Fruit fly (Drosophila melanogaster): ENCODE results near the gene Pbp95.

The Pbp95 gene

dm6 chr3R:7995722-7996121 is 17.9 kb upstream of the Pbp95 start, which contains the start of gene Elovl7 (continued):
- TF ChIP-seq Trl (optimal IDR thresholded peaks at IDR 0.05) (peak in 1 of 2 experiments; percentile 24), Trl (GFP tag; optimal IDR thresholded peaks at IDR 0.05) (no peak), stc (GFP tag; IDR thresholded peaks at IDR 0.05) (peak; percentile 41; the same call in 1 of the 2 replicates), lbe (GFP tag; optimal IDR thresholded peaks at IDR 0.05) (no peak), CG13624 (GFP tag; optimal IDR thresholded peaks at IDR 0.05) (peak; percentile 1), Dip3 (GFP tag; optimal IDR thresholded peaks at IDR 0.05) (no peak), CG12391 (tag; optimal IDR thresholded peaks at IDR 0.05) (no peak), CG12299 (tag; optimal IDR thresholded peaks at IDR 0.05) (no peak), sisA (GFP tag; IDR thresholded peaks at IDR 0.05) (no peak), Deaf1 (tag; optimal IDR thresholded peaks at IDR 0.05) (peak; percentile 95), CG34224 (GFP tag; IDR thresholded peaks at IDR 0.05; ENCODE audit: partially characterized antibody) (0 out of 3 replicates have a peak, but pooled peaks have one; percentile 23), cad (GFP tag; optimal IDR thresholded peaks at IDR 0.05) (no peak), Dll (GFP tag; IDR thresholded peaks at IDR 0.05; ENCODE audit: partially characterized antibody) (0 out of 4 replicates have a peak, but pooled peaks have one; percentile 15), dan (GFP tag; IDR thresholded peaks at IDR 0.05) (no peak), CG32532 (GFP tag; IDR thresholded peaks at IDR 0.05) (0 out of 2 replicates have a peak, but pooled peaks have one; percentile 12), CG10543 (GFP tag; optimal IDR thresholded peaks at IDR 0.05) (peak; percentile 27), CG6765 (GFP tag; optimal IDR thresholded peaks at IDR 0.05) (no peak), wek (GFP tag; optimal IDR thresholded peaks at IDR 0.05) (no peak), sug (tag; optimal IDR thresholded peaks at IDR 0.05) (no peak), lab (GFP tag; optimal IDR thresholded peaks at IDR 0.05) (peak; percentile 18), so (GFP tag; IDR thresholded peaks at IDR 0.05) (peak; percentile 58; the same call in 1 of the 3 replicates), CG9932 (GFP tag; IDR thresholded peaks at IDR 0.05) (no peak), vfl (GFP tag; optimal IDR thresholded peaks at IDR 0.05) (no peak), CoRest (tag; optimal IDR thresholded peaks at IDR 0.05) (no peak)

- TF ChIP-seq Scr (GFP tag; IDR thresholded peaks at IDR 0.05; ENCODE audit: partially characterized antibody) (no peak), pros (GFP tag; optimal IDR thresholded peaks at IDR 0.05) (peak; percentile 57), ERR (GFP tag; optimal IDR thresholded peaks at IDR 0.05) (no peak), CG12769 (tag; optimal IDR thresholded peaks at IDR 0.05) (peak; percentile 57), Nf-YA (GFP tag; IDR thresholded peaks at IDR 0.05) (no peak), CG17186 (GFP tag; optimal IDR thresholded peaks at IDR 0.05) (no peak), CG13296 (GFP tag; optimal IDR thresholded peaks at IDR 0.05) (no peak), Gsc (GFP tag; IDR thresholded peaks at IDR 0.05) (no peak), CG13894 (tag; optimal IDR thresholded peaks at IDR 0.05) (peak; percentile 69), Deaf1 (tag; optimal IDR thresholded peaks at IDR 0.05) (peak; percentile 20), Atf3 (GFP tag; optimal IDR thresholded peaks at IDR 0.05) (no peak), CG17568 (GFP tag; optimal IDR thresholded peaks at IDR 0.05) (no peak), bcd (GFP tag; optimal IDR thresholded peaks at IDR 0.05) (no peak), Oaz (GFP tag; IDR thresholded peaks at IDR 0.05) (no peak), cg (GFP tag; optimal IDR thresholded peaks at IDR 0.05) (no peak), Med (GFP tag) (peak; percentile 27)
Observed at dm6 chr3R:7998778-7999177, 14.8 kb upstream of the Pbp95 start.

Data from whole organism, embryonic.